Worm (Caenorhabditis elegans) whole organism, L1 larva: ENCODE measurements around the gene clk-2.
A peak's percentile ranks its signal among the peaks of the same experiment; 100 is the strongest.

Experiments
- C04F5.9 ChIP-seq: sonication (generic microtip); optimal IDR thresholded peaks from 2 replicates; lab custom pipeline; 2016; ENCODE audit warnings: missing genetic modification characterization, missing compliant biosample characterization
- blmp-1 ChIP-seq: fragments of 150-350 bp; optimal IDR thresholded peaks from 2 replicates; lab custom pipeline; 2014; ENCODE audit warnings: missing biosample characterization, missing genetic modification characterization
- ceh-82 ChIP-seq, 3 experiments: fragments of 150-350 bp in 1 of 3; sonication (generic microtip) in 2 of 3; optimal IDR thresholded peaks; 2 replicates each; lab custom pipeline; 2014 to 2017; ENCODE audit warnings: missing biosample characterization in 3 of 3, missing genetic modification characterization in 3 of 3
- ceh-88 ChIP-seq: fragments of 200-800 bp; sonication (Bioruptor generic); IDR thresholded peaks from 2 replicates; pipeline ENCODE4 v1.3.6; 2022; ENCODE audit warnings: missing genetic modification characterization, missing compliant biosample characterization
- ces-1 ChIP-seq: fragments of 150-350 bp; optimal IDR thresholded peaks from 2 replicates; lab custom pipeline; 2014; ENCODE audit warnings: missing biosample characterization, missing genetic modification reagents, missing genetic modification characterization
- dsc-1 ChIP-seq: sonication (generic microtip); optimal IDR thresholded peaks from 2 replicates; lab custom pipeline; 2016; ENCODE audit warnings: mild to moderate bottlenecking, missing genetic modification characterization, missing compliant biosample characterization
- efl-1 ChIP-seq, 4 experiments: fragments of 150-350 bp; optimal IDR thresholded peaks in 3 of 4; peaks in 1 of 4; 1 replicate in 1 of 4; 2 replicates in 3 of 4; lab custom pipeline; 2014; ENCODE audit warnings: missing biosample characterization in 2 of 4, missing genetic modification characterization in 2 of 4, missing genetic modification reagents in 2 of 4
- efl-3 ChIP-seq: fragments of 200-800 bp; sonication (Bioruptor generic); optimal IDR thresholded peaks from 2 replicates; lab custom pipeline; 2018; ENCODE audit warnings: mild to moderate bottlenecking, missing genetic modification characterization, missing compliant biosample characterization
- egl-13 ChIP-seq: sonication (generic microtip); optimal IDR thresholded peaks from 2 replicates; lab custom pipeline; 2016; ENCODE audit warnings: missing genotype, missing genetic modification reagents, missing genetic modification characterization, missing compliant biosample characterization
- fkh-10 ChIP-seq: sonication (generic microtip); optimal IDR thresholded peaks from 2 replicates; lab custom pipeline; 2017; ENCODE audit warnings: missing biosample characterization, missing genetic modification reagents, missing genetic modification characterization
- fkh-8 ChIP-seq: sonication (generic microtip); optimal IDR thresholded peaks from 2 replicates; lab custom pipeline; 2016; ENCODE audit warnings: mild to moderate bottlenecking, missing genetic modification characterization, missing compliant biosample characterization
- fos-1 ChIP-seq: fragments of 150-350 bp; optimal IDR thresholded peaks from 2 replicates; lab custom pipeline; 2014; ENCODE audit warnings: missing biosample characterization, missing genetic modification characterization
- hlh-4 ChIP-seq: sonication (generic microtip); optimal IDR thresholded peaks from 2 replicates; lab custom pipeline; 2016; ENCODE audit warnings: mild to moderate bottlenecking, missing genetic modification characterization, missing compliant biosample characterization
- irx-1 ChIP-seq: sonication (generic microtip); optimal IDR thresholded peaks from 2 replicates; lab custom pipeline; 2016; ENCODE audit warnings: missing genetic modification characterization, missing compliant biosample characterization
- jun-1 ChIP-seq: fragments of 150-350 bp; optimal IDR thresholded peaks from 2 replicates; lab custom pipeline; 2014; ENCODE audit warnings: missing biosample characterization, missing genetic modification reagents, missing genetic modification characterization
- lin-13 ChIP-seq: fragments of 150-350 bp; optimal IDR thresholded peaks from 2 replicates; lab custom pipeline; 2014; ENCODE audit warnings: missing biosample characterization, missing genetic modification reagents, missing genetic modification characterization
- lin-14 ChIP-seq: fragments of 200-800 bp; sonication (Bioruptor generic); optimal IDR thresholded peaks from 2 replicates; lab custom pipeline; 2018; ENCODE audit warnings: mild to moderate bottlenecking, missing genetic modification characterization, moderate library complexity, missing compliant biosample characterization
- lin-15B ChIP-seq: fragments of 150-350 bp; sonication (generic microtip); optimal IDR thresholded peaks from 3 replicates; lab custom pipeline; 2014; ENCODE audit warnings: missing biosample characterization, missing genetic modification characterization
- lin-35 ChIP-seq, 2 experiments: fragments of 150-350 bp; optimal IDR thresholded peaks; 2 replicates each; lab custom pipeline; 2014; ENCODE audit warnings: missing biosample characterization in 2 of 2, missing genetic modification characterization in 2 of 2, missing genetic modification reagents in 2 of 2
- lin-39 ChIP-seq: fragments of 150-350 bp; optimal IDR thresholded peaks from 2 replicates; lab custom pipeline; 2014; ENCODE audit warnings: missing biosample characterization, missing genetic modification reagents, missing genetic modification characterization
- lir-3 ChIP-seq: sonication (generic microtip); optimal IDR thresholded peaks from 2 replicates; lab custom pipeline; 2016; ENCODE audit warnings: mild to moderate bottlenecking, missing genetic modification characterization, moderate library complexity, missing compliant biosample characterization; ENCODE audit not compliant: poor library complexity
- lsy-2 ChIP-seq, 2 experiments: fragments of 150-350 bp; optimal IDR thresholded peaks; 2 replicates each; lab custom pipeline; 2014; ENCODE audit warnings: missing biosample characterization in 2 of 2, missing genetic modification characterization in 2 of 2
- mep-1 ChIP-seq: fragments of 150-350 bp; optimal IDR thresholded peaks from 2 replicates; lab custom pipeline; 2014; ENCODE audit warnings: missing biosample characterization, missing genetic modification characterization
- nhr-19 ChIP-seq: fragments of 200-800 bp; sonication (Bioruptor generic); conservative IDR thresholded peaks from 2 replicates; pipeline ENCODE4 v1.3.6; 2022; ENCODE audit warnings: missing genetic modification characterization, missing compliant biosample characterization
- nhr-20 ChIP-seq: sonication (generic microtip); optimal IDR thresholded peaks from 2 replicates; lab custom pipeline; 2016; ENCODE audit warnings: mild to moderate bottlenecking, missing genetic modification characterization, missing compliant biosample characterization
- nhr-237 ChIP-seq: fragments of 150-350 bp; optimal IDR thresholded peaks from 2 replicates; lab custom pipeline; 2014; ENCODE audit warnings: missing biosample characterization, missing genetic modification characterization
- nhr-28 ChIP-seq: fragments of 150-350 bp; optimal IDR thresholded peaks from 2 replicates; lab custom pipeline; 2014; ENCODE audit warnings: missing biosample characterization, missing genetic modification characterization
- nhr-71 ChIP-seq: sonication (generic microtip); optimal IDR thresholded peaks from 2 replicates; lab custom pipeline; 2016; ENCODE audit warnings: mild to moderate bottlenecking, missing genetic modification characterization, moderate library complexity, missing compliant biosample characterization
- nhr-76 ChIP-seq: sonication (generic microtip); optimal IDR thresholded peaks from 2 replicates; lab custom pipeline; 2017; ENCODE audit warnings: missing biosample characterization, missing genetic modification characterization
- nhr-77 ChIP-seq: fragments of 150-350 bp; optimal IDR thresholded peaks from 2 replicates; lab custom pipeline; 2014; ENCODE audit warnings: missing biosample characterization, missing genetic modification characterization
- pqm-1 ChIP-seq: sonication (generic microtip); optimal IDR thresholded peaks from 3 replicates; lab custom pipeline; 2017; ENCODE audit warnings: missing biosample characterization, missing genetic modification characterization
- rnt-1 ChIP-seq: sonication (generic microtip); optimal IDR thresholded peaks from 2 replicates; lab custom pipeline; 2016; ENCODE audit warnings: mild to moderate bottlenecking, missing genetic modification characterization, moderate library complexity, missing compliant biosample characterization
- skn-1 ChIP-seq: fragments of 150-350 bp; optimal IDR thresholded peaks from 2 replicates; lab custom pipeline; 2014; ENCODE audit warnings: missing biosample characterization, missing genetic modification characterization
- snpc-4 ChIP-seq: fragments of 150-350 bp; optimal IDR thresholded peaks from 2 replicates; lab custom pipeline; 2014; ENCODE audit warnings: missing biosample characterization, missing genetic modification characterization
- snu-23 ChIP-seq: sonication (generic microtip); optimal IDR thresholded peaks from 2 replicates; lab custom pipeline; 2016; ENCODE audit warnings: missing genetic modification characterization, missing compliant biosample characterization
- sox-4 ChIP-seq: sonication (generic microtip); optimal IDR thresholded peaks from 2 replicates; lab custom pipeline; 2016; ENCODE audit warnings: missing genetic modification characterization, missing compliant biosample characterization
- swsn-7 ChIP-seq: sonication (generic microtip); optimal IDR thresholded peaks from 2 replicates; lab custom pipeline; 2016; ENCODE audit warnings: missing genetic modification characterization, missing compliant biosample characterization
- tbx-2 ChIP-seq: sonication (generic microtip); optimal IDR thresholded peaks from 2 replicates; lab custom pipeline; 2016; ENCODE audit warnings: missing genetic modification characterization, missing compliant biosample characterization
- tlp-1 ChIP-seq: fragments of 150-350 bp; optimal IDR thresholded peaks from 2 replicates; lab custom pipeline; 2014; ENCODE audit warnings: missing biosample characterization, missing genetic modification characterization
- unc-62 ChIP-seq: fragments of 150-350 bp; optimal IDR thresholded peaks from 2 replicates; lab custom pipeline; 2014; ENCODE audit warnings: missing biosample characterization, missing genetic modification reagents, missing genetic modification characterization
- vab-15 ChIP-seq: sonication (generic microtip); optimal IDR thresholded peaks from 2 replicates; lab custom pipeline; 2017; ENCODE audit warnings: missing genotype, mild to moderate bottlenecking, missing genetic modification characterization, missing compliant biosample characterization
- zip-4 ChIP-seq: fragments of 200-800 bp; sonication (Bioruptor generic); optimal IDR thresholded peaks from 2 replicates; lab custom pipeline; 2018; ENCODE audit warnings: mild to moderate bottlenecking, missing genetic modification characterization, moderate library complexity, missing compliant biosample characterization

The clk-2 gene

DNA sequence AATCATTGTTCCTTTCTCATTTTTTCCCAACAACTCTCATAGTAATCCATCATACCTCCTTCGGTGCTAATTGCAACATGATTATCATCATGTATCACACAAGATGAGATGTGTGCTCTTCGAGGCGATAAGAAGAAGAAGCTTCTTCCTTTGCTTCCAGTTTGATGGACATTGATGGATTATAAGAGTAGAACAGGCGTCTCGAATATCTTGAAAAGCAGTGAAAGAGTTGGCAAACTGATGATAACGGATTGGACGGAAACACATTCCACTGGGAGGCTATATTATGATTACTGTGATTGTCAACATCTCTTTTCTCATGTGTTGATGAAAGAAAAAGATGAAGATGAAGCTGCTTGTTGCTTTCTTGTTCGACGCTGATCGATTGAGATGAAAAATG is 41.5 kb upstream of the clk-2 start:
- peak; percentile 56 for TF ChIP-seq lin-39 (tag; lab: Kevin White, UChicago)
- no peak for TF ChIP-seq ceh-82 (tag; optimal IDR thresholded peaks at IDR 0.05; lab: Kevin White, UChicago)
- no peak for TF ChIP-seq vab-15 (tag; lab: Kevin White, UChicago)
- peak; percentile 34 for TF ChIP-seq nhr-19 (GFP tag; lab: Robert Waterston, UW)
- no peak for TF ChIP-seq blmp-1 (tag; lab: Kevin White, UChicago)
- TF ChIP-seq lir-3 (tag; lab: Kevin White, UChicago) = no peak
- TF ChIP-seq rnt-1 (tag; lab: Kevin White, UChicago) = peak; percentile 67
- peak; percentile 87 for TF ChIP-seq lin-14 (GFP tag; lab: Kevin White, UChicago)
- no peak for TF ChIP-seq nhr-237
- no peak for TF ChIP-seq fos-1
- TF ChIP-seq nhr-28 (tag; lab: Kevin White, UChicago) = no peak
- TF ChIP-seq tbx-2 (tag; lab: Kevin White, UChicago) = peak; percentile 48
- no peak for TF ChIP-seq tlp-1 (tag; lab: Kevin White, UChicago)
- no peak for TF ChIP-seq egl-13 (tag; lab: Kevin White, UChicago)
- TF ChIP-seq ceh-88 (GFP tag; lab: Robert Waterston, UW) = no peak
- peak; percentile 45 to 60 for TF ChIP-seq lsy-2 (tag; optimal IDR thresholded peaks at IDR 0.05; lab: Kevin White, UChicago)
- peak; percentile 29 for TF ChIP-seq irx-1 (tag; lab: Kevin White, UChicago)
- TF ChIP-seq nhr-76 (tag; lab: Kevin White, UChicago) = no peak
- TF ChIP-seq efl-1 (optimal IDR thresholded peaks at IDR 0.05; lab: Kevin White, UChicago) = peak; percentile 8 to 15
- no peak for TF ChIP-seq efl-1 (GFP tag; optimal IDR thresholded peaks at IDR 0.05 in 1 of 2; lab: Kevin White, UChicago)
- TF ChIP-seq nhr-71 (tag; lab: Kevin White, UChicago) = peak; percentile 72
- peak; percentile 5 for TF ChIP-seq swsn-7 (tag; lab: Kevin White, UChicago)
- TF ChIP-seq skn-1 (tag; lab: Kevin White, UChicago) = no peak
- TF ChIP-seq snpc-4 (tag; lab: Kevin White, UChicago) = no peak
- TF ChIP-seq jun-1 (tag; lab: Kevin White, UChicago) = no peak
- TF ChIP-seq snu-23 (GFP tag; lab: Kevin White, UChicago) = peak; percentile 18
- no peak for TF ChIP-seq efl-3
- no peak for TF ChIP-seq lin-35 (GFP tag; optimal IDR thresholded peaks at IDR 0.05; lab: Kevin White, UChicago)
- no peak for TF ChIP-seq lin-15B
- no peak for TF ChIP-seq nhr-20

ce11 chrIII:7558658-7559057 is 40.3 kb upstream of the clk-2 start:
- TF ChIP-seq mep-1 (tag; lab: Kevin White, UChicago) = no peak
- TF ChIP-seq hlh-4 (tag; lab: Kevin White, UChicago) = no peak
- TF ChIP-seq sox-4 (tag; lab: Kevin White, UChicago) = no peak
- TF ChIP-seq vab-15 (tag; lab: Kevin White, UChicago) = no peak
- TF ChIP-seq C04F5.9 (tag; lab: Kevin White, UChicago) = no peak
- no peak for TF ChIP-seq snu-23 (GFP tag; lab: Kevin White, UChicago)
- no peak for TF ChIP-seq fkh-10
- no peak for TF ChIP-seq pqm-1 (tag; lab: Kevin White, UChicago)
- TF ChIP-seq efl-1 (optimal IDR thresholded peaks at IDR 0.05; lab: Kevin White, UChicago) = no peak
- TF ChIP-seq efl-1 (GFP tag; optimal IDR thresholded peaks at IDR 0.05 in 1 of 2; lab: Kevin White, UChicago) = no peak
- TF ChIP-seq lin-13 = no peak
- TF ChIP-seq nhr-77 (tag; lab: Kevin White, UChicago) = no peak
- no peak for TF ChIP-seq fkh-8 (tag; lab: Kevin White, UChicago)
- no peak for TF ChIP-seq blmp-1 (tag; lab: Kevin White, UChicago)
- TF ChIP-seq unc-62 = no peak
- no peak for TF ChIP-seq ces-1 (GFP tag; lab: Kevin White, UChicago)
- TF ChIP-seq zip-4 = no peak
- no peak for TF ChIP-seq tbx-2 (tag; lab: Kevin White, UChicago)
- no peak for TF ChIP-seq lin-39 (tag; lab: Kevin White, UChicago)
- no peak for TF ChIP-seq lsy-2 (tag; optimal IDR thresholded peaks at IDR 0.05; lab: Kevin White, UChicago)
- TF ChIP-seq dsc-1 (tag; lab: Kevin White, UChicago) = no peak
